Fruit fly (Drosophila melanogaster) whole organism, pupa: ENCODE results near the gene Mkp3.

Source experiments
- CG10348 ChIP-seq: fragments of 200-800 bp; sonication (Bioruptor generic); IDR thresholded peaks from 2 replicates; pipeline ENCODE4 v1.3.6; 2022; ENCODE audit warnings: missing biosample characterization, missing genetic modification characterization
- CG12605 ChIP-seq: fragments of 200-800 bp; sonication (Bioruptor generic); IDR thresholded peaks from 2 replicates; pipeline ENCODE4 v1.3.6; 2022; ENCODE audit warnings: missing biosample characterization, missing genetic modification characterization
- CG13204 ChIP-seq: fragments of 200-800 bp; sonication (Bioruptor generic); optimal IDR thresholded peaks from 2 replicates; lab custom pipeline; 2018; ENCODE audit warnings: missing biosample characterization, mild to moderate bottlenecking, missing genetic modification characterization, moderate library complexity
- CG14655 ChIP-seq: fragments of 200-800 bp; sonication (Bioruptor generic); optimal IDR thresholded peaks from 3 replicates; lab custom pipeline; 2017; ENCODE audit warnings: mild to moderate bottlenecking, missing biosample characterization, missing genetic modification reagents, missing genetic modification characterization
- CG15710 ChIP-seq: fragments of 200-800 bp; sonication (Bioruptor generic); optimal IDR thresholded peaks from 2 replicates; lab custom pipeline; 2018; ENCODE audit warnings: missing biosample characterization, mild to moderate bottlenecking, missing genetic modification characterization, moderate library complexity
- CG17806 ChIP-seq: fragments of 200-800 bp; sonication (Bioruptor generic); optimal IDR thresholded peaks from 2 replicates; lab custom pipeline; 2018; ENCODE audit warnings: missing biosample characterization, mild to moderate bottlenecking, missing genetic modification characterization, moderate library complexity
- CG32121 ChIP-seq: fragments of 200-800 bp; sonication (Bioruptor generic); IDR thresholded peaks from 2 replicates; pipeline ENCODE4 v1.3.6; 2022; ENCODE audit warnings: missing biosample characterization, missing genetic modification characterization
- CG34367 ChIP-seq: fragments of 200-800 bp; sonication (Bioruptor generic); optimal IDR thresholded peaks from 2 replicates; lab custom pipeline; 2018; ENCODE audit warnings: missing biosample characterization, mild to moderate bottlenecking, missing genetic modification characterization
- CG4496 ChIP-seq: fragments of 200-800 bp; sonication (Bioruptor generic); IDR thresholded peaks from 3 replicates; pipeline ENCODE4 v1.3.6; 2022; ENCODE audit warnings: missing biosample characterization, missing genetic modification characterization
- CG8159 ChIP-seq: fragments of 200-800 bp; sonication (Bioruptor generic); optimal IDR thresholded peaks from 3 replicates; lab custom pipeline; 2018; ENCODE audit warnings: missing biosample characterization, mild to moderate bottlenecking, missing genetic modification characterization, moderate library complexity
- CG8301 ChIP-seq: fragments of 200-800 bp; sonication (Bioruptor generic); optimal IDR thresholded peaks from 2 replicates; lab custom pipeline; 2018; ENCODE audit warnings: missing biosample characterization, mild to moderate bottlenecking, missing genetic modification characterization
- CG9948 ChIP-seq: fragments of 200-800 bp; sonication (Bioruptor generic); optimal IDR thresholded peaks from 2 replicates; lab custom pipeline; 2018; ENCODE audit warnings: missing biosample characterization, mild to moderate bottlenecking, missing genetic modification characterization, moderate library complexity
- D1 ChIP-seq: fragments of 200-800 bp; sonication (Bioruptor generic); optimal IDR thresholded peaks from 2 replicates; lab custom pipeline; 2018; ENCODE audit warnings: missing biosample characterization, mild to moderate bottlenecking, missing genetic modification characterization, moderate library complexity
- EcR ChIP-seq: fragments of 200-800 bp; sonication (Bioruptor generic); optimal IDR thresholded peaks from 3 replicates; lab custom pipeline; 2019; ENCODE audit warnings: missing biosample characterization, missing genetic modification characterization, mild to moderate bottlenecking, moderate library complexity, missing genetic modification reagents
- Ets98B ChIP-seq: fragments of 200-800 bp; sonication (Bioruptor generic); IDR thresholded peaks from 2 replicates; pipeline ENCODE4 v1.3.6; 2022; ENCODE audit warnings: missing biosample characterization, missing genetic modification characterization
- Pif1A ChIP-seq: fragments of 200-800 bp; sonication (Bioruptor generic); optimal IDR thresholded peaks from 3 replicates; lab custom pipeline; 2016; ENCODE audit warnings: missing biosample characterization, missing genetic modification characterization
- Pif1B ChIP-seq: fragments of 200-800 bp; sonication (Bioruptor generic); optimal IDR thresholded peaks from 3 replicates; lab custom pipeline; 2016; ENCODE audit warnings: missing biosample characterization, missing genetic modification characterization
- Snoo ChIP-seq: fragments of 200-800 bp; sonication (Bioruptor generic); optimal IDR thresholded peaks from 3 replicates; lab custom pipeline; 2017; ENCODE audit warnings: missing biosample characterization, mild to moderate bottlenecking, missing genetic modification characterization, inconsistent platforms
- fd96Ca ChIP-seq: fragments of 200-800 bp; sonication (Bioruptor generic); IDR thresholded peaks from 3 replicates; pipeline ENCODE4 v1.3.6; 2022; ENCODE audit warnings: missing biosample characterization, missing genetic modification characterization
- gl ChIP-seq: fragments of 200-800 bp; sonication (Bioruptor generic); optimal IDR thresholded peaks from 2 replicates; lab custom pipeline; 2018; ENCODE audit warnings: missing biosample characterization, mild to moderate bottlenecking, missing genetic modification characterization
- rn ChIP-seq: fragments of 200-800 bp; sonication (Bioruptor generic); IDR thresholded peaks from 2 replicates; pipeline ENCODE4 v1.3.6; 2022; ENCODE audit warnings: missing biosample characterization, missing genetic modification characterization

Gene Mkp3

dm6 chr3L:19079067-19079466 lies 7.2 kb downstream of the Mkp3 start:
- TF ChIP-seq CG13204 (GFP tag; lab: Kevin White, UChicago) (peak; percentile 72), D1 (no peak), CG4496 (peak; percentile 16; the same call in 1 of the 3 replicates), Snoo (no peak), CG17806 (tag; lab: Kevin White, UChicago) (no peak), gl (tag; lab: Kevin White, UChicago) (peak; percentile 69), fd96Ca (GFP tag; lab: Robert Waterston, UW) (peak; percentile 48; the same call in 1 of the 3 replicates), CG12605 (0 out of 2 replicates have a peak, but pooled peaks have one; percentile 15), EcR (GFP tag; lab: Kevin White, UChicago) (peak; percentile 55)

- TF ChIP-seq CG17806 (tag; lab: Kevin White, UChicago), result peak; percentile 31
- TF ChIP-seq Pif1A (GFP tag; lab: Kevin White, UChicago), result no peak
- TF ChIP-seq CG9948 (tag; lab: Kevin White, UChicago), result peak; percentile 37
- TF ChIP-seq CG12605, result peak; percentile 31
- no peak for TF ChIP-seq Pif1B (GFP tag; lab: Kevin White, UChicago)
- TF ChIP-seq CG4496, result peak; percentile 69
- TF ChIP-seq CG14655, result peak; percentile 66
- TF ChIP-seq rn (GFP tag; lab: Robert Waterston, UW), result no peak
- TF ChIP-seq CG8159 (tag; lab: Kevin White, UChicago), result peak; percentile 32
- peak; percentile 18 for TF ChIP-seq CG34367 (tag; lab: Kevin White, UChicago)
- TF ChIP-seq gl (tag; lab: Kevin White, UChicago), result no peak
- TF ChIP-seq CG32121 (GFP tag; lab: Robert Waterston, UW), result peak; percentile 46
- TF ChIP-seq CG10348 (GFP tag; lab: Robert Waterston, UW), result no peak
- peak; percentile 1 for TF ChIP-seq CG15710
- no peak for TF ChIP-seq Snoo
- no peak for TF ChIP-seq EcR (GFP tag; lab: Kevin White, UChicago)
- TF ChIP-seq Ets98B (GFP tag; lab: Robert Waterston, UW), result peak; percentile 36
- no peak for TF ChIP-seq fd96Ca (GFP tag; lab: Robert Waterston, UW)
- TF ChIP-seq CG8301 (tag; lab: Kevin White, UChicago), result peak; percentile 61
These were observed 7.8 kb downstream of the Mkp3 start for dm6 chr3L:19078444-19078843.

dm6 chr3L:19075976-19076375 lies 10.2 kb downstream of the Mkp3 start:
- TF ChIP-seq fd96Ca (GFP tag; lab: Robert Waterston, UW) (no peak), Snoo (no peak), CG14655 (peak; percentile 12)

dm6 chr3L:19074673-19075402 lies 11.4 kb downstream of the Mkp3 start:
- TF ChIP-seq CG34367 (tag; lab: Kevin White, UChicago) (no peak), CG14655 (no peak), CG4496 (peak; percentile 30; the same call in 1 of the 3 replicates), EcR (GFP tag; lab: Kevin White, UChicago) (peak; percentile 0), CG32121 (GFP tag; lab: Robert Waterston, UW) (peak; percentile 23; the same call in 1 of the 2 replicates)

- TF ChIP-seq D1, result no peak
- TF ChIP-seq CG17806 (tag; lab: Kevin White, UChicago), result no peak
- no peak for TF ChIP-seq CG9948 (tag; lab: Kevin White, UChicago)
- TF ChIP-seq, all 21 proteins: peak for 0
These were observed 12.4 kb downstream of the Mkp3 start for dm6 chr3L:19073909-19074239.

dm6 chr3L:19073029-19073908 lies 13.0 kb downstream of the Mkp3 start:
- TF ChIP-seq Pif1B (GFP tag; lab: Kevin White, UChicago), result no peak
- TF ChIP-seq CG9948 (tag; lab: Kevin White, UChicago), result no peak
- no peak for TF ChIP-seq Pif1A (GFP tag; lab: Kevin White, UChicago)
- 0 out of 2 replicates have a peak, but pooled peaks have one; percentile 14 for TF ChIP-seq CG12605
- TF ChIP-seq CG4496, result 0 out of 3 replicates have a peak, but pooled peaks have one; percentile 31
- TF ChIP-seq EcR (GFP tag; lab: Kevin White, UChicago), result peak; percentile 86
- no peak for TF ChIP-seq fd96Ca (GFP tag; lab: Robert Waterston, UW)
- TF ChIP-seq gl (tag; lab: Kevin White, UChicago), result no peak
- no peak for TF ChIP-seq CG34367 (tag; lab: Kevin White, UChicago)
- TF ChIP-seq CG10348 (GFP tag; lab: Robert Waterston, UW), result no peak
- TF ChIP-seq CG14655, result no peak
- TF ChIP-seq Ets98B (GFP tag; lab: Robert Waterston, UW), result peak; percentile 38; the same call in 1 of the 2 replicates
- TF ChIP-seq, all 21 proteins: peak for 4
